Worm (Caenorhabditis elegans) whole organism, mixed stage, embryonic: ENCODE data around the gene clec-32.

Source experiments
- M03D4.4 ChIP-seq: sonication (generic microtip); optimal IDR thresholded peaks from 2 replicates; lab custom pipeline; 2017; ENCODE audit warnings: mild to moderate bottlenecking, missing genetic modification characterization, missing compliant biosample characterization
- bed-3 ChIP-seq: fragments of 200-800 bp; sonication (Bioruptor generic); optimal IDR thresholded peaks from 3 replicates; lab custom pipeline; 2018; ENCODE audit warnings: mild to moderate bottlenecking, missing genetic modification characterization, moderate library complexity, missing compliant biosample characterization
- blmp-1 ChIP-seq: fragments of 150-350 bp; optimal IDR thresholded peaks from 2 replicates; lab custom pipeline; 2014; ENCODE audit warnings: missing biosample characterization, missing genetic modification characterization
- ceh-39 ChIP-seq: fragments of 150-350 bp; optimal IDR thresholded peaks from 2 replicates; lab custom pipeline; 2014; ENCODE audit warnings: missing biosample characterization, missing genetic modification characterization
- ceh-43 ChIP-seq: fragments of 200-800 bp; sonication (Bioruptor generic); optimal IDR thresholded peaks from 2 replicates; lab custom pipeline; 2018; ENCODE audit warnings: mild to moderate bottlenecking, missing genetic modification characterization, moderate library complexity, missing compliant biosample characterization
- ceh-83 ChIP-seq: fragments of 200-800 bp; sonication (Bioruptor generic); optimal IDR thresholded peaks from 2 replicates; lab custom pipeline; 2018; ENCODE audit warnings: mild to moderate bottlenecking, missing genetic modification characterization, missing compliant biosample characterization
- ces-1 ChIP-seq: fragments of 150-350 bp; optimal IDR thresholded peaks from 2 replicates; lab custom pipeline; 2014; ENCODE audit warnings: missing biosample characterization, missing genetic modification reagents, missing genetic modification characterization
- cnd-1 ChIP-seq: fragments of 200-800 bp; sonication (Bioruptor generic); optimal IDR thresholded peaks from 2 replicates; lab custom pipeline; 2018; ENCODE audit warnings: mild to moderate bottlenecking, missing genetic modification characterization, missing compliant biosample characterization
- drap-1 ChIP-seq: fragments of 200-800 bp; sonication (Bioruptor generic); optimal IDR thresholded peaks from 3 replicates; lab custom pipeline; 2018; ENCODE audit warnings: mild to moderate bottlenecking, missing genetic modification characterization, missing compliant biosample characterization
- elt-1 ChIP-seq: sonication (generic microtip); optimal IDR thresholded peaks from 2 replicates; lab custom pipeline; 2017; ENCODE audit warnings: missing genetic modification characterization, mild to moderate bottlenecking, missing compliant biosample characterization, antibody characterized with exemption, moderate library complexity, borderline replicate concordance; ENCODE audit not compliant: insufficient read depth
- flh-1 ChIP-seq: fragments of 200-800 bp; sonication (Bioruptor generic); optimal IDR thresholded peaks from 2 replicates; lab custom pipeline; 2018; ENCODE audit warnings: mild to moderate bottlenecking, missing genetic modification characterization, moderate library complexity, missing compliant biosample characterization
- ham-2 ChIP-seq: fragments of 200-800 bp; sonication (Bioruptor generic); optimal IDR thresholded peaks from 2 replicates; lab custom pipeline; 2018; ENCODE audit warnings: mild to moderate bottlenecking, missing genetic modification characterization, missing compliant biosample characterization
- hlh-1 ChIP-seq: fragments of 150-350 bp; optimal IDR thresholded peaks from 2 replicates; lab custom pipeline; 2014; ENCODE audit warnings: missing biosample characterization, missing genetic modification reagents, missing genetic modification characterization
- lin-13 ChIP-seq: fragments of 150-350 bp; optimal IDR thresholded peaks from 2 replicates; lab custom pipeline; 2014; ENCODE audit warnings: missing biosample characterization, missing genetic modification characterization
- lin-32 ChIP-seq: fragments of 200-800 bp; sonication (Bioruptor generic); optimal IDR thresholded peaks from 2 replicates; lab custom pipeline; 2018; ENCODE audit warnings: mild to moderate bottlenecking, missing genetic modification characterization, missing compliant biosample characterization
- lsy-2 ChIP-seq: fragments of 150-350 bp; optimal IDR thresholded peaks from 2 replicates; lab custom pipeline; 2014; ENCODE audit warnings: missing biosample characterization, missing genetic modification characterization
- mab-5 ChIP-seq: fragments of 150-350 bp; optimal IDR thresholded peaks from 2 replicates; lab custom pipeline; 2014; ENCODE audit warnings: missing biosample characterization, missing genetic modification characterization
- mep-1 ChIP-seq: fragments of 150-350 bp; optimal IDR thresholded peaks from 2 replicates; lab custom pipeline; 2017; ENCODE audit warnings: missing biosample characterization, missing genetic modification reagents, missing genetic modification characterization, inconsistent platforms
- mls-2 ChIP-seq: sonication (generic microtip); optimal IDR thresholded peaks from 2 replicates; lab custom pipeline; 2016; ENCODE audit warnings: mild to moderate bottlenecking, missing genetic modification characterization, moderate library complexity, missing compliant biosample characterization
- nhr-12 ChIP-seq: fragments of 150-350 bp; optimal IDR thresholded peaks from 2 replicates; lab custom pipeline; 2014; ENCODE audit warnings: missing biosample characterization, missing genetic modification characterization
- nhr-2 ChIP-seq: fragments of 150-350 bp; optimal IDR thresholded peaks from 2 replicates; lab custom pipeline; 2014; ENCODE audit warnings: missing biosample characterization, missing genetic modification characterization
- nhr-237 ChIP-seq: fragments of 150-350 bp; optimal IDR thresholded peaks from 2 replicates; lab custom pipeline; 2014; ENCODE audit warnings: missing biosample characterization, missing genetic modification characterization
- nhr-28 ChIP-seq: fragments of 150-350 bp; optimal IDR thresholded peaks from 2 replicates; lab custom pipeline; 2014; ENCODE audit warnings: missing biosample characterization, missing genetic modification characterization
- pha-4 ChIP-seq: fragments of 150-350 bp; optimal IDR thresholded peaks from 2 replicates; lab custom pipeline; 2018; ENCODE audit warnings: missing biosample characterization, missing genetic modification reagents, missing genetic modification characterization
- sem-2 ChIP-seq: fragments of 200-800 bp; sonication (Bioruptor generic); optimal IDR thresholded peaks from 2 replicates; lab custom pipeline; 2018; ENCODE audit warnings: mild to moderate bottlenecking, missing genetic modification characterization, missing compliant biosample characterization
- snpc-4 ChIP-seq: fragments of 150-350 bp; optimal IDR thresholded peaks from 2 replicates; lab custom pipeline; 2014; ENCODE audit warnings: missing biosample characterization, missing genetic modification characterization
- sptf-1 ChIP-seq: sonication (generic microtip); optimal IDR thresholded peaks from 2 replicates; lab custom pipeline; 2017; ENCODE audit warnings: mild to moderate bottlenecking, missing genetic modification characterization, moderate library complexity, missing compliant biosample characterization
- unc-120 ChIP-seq: sonication (generic microtip); optimal IDR thresholded peaks from 2 replicates; lab custom pipeline; 2017; ENCODE audit warnings: missing genetic modification characterization, missing compliant biosample characterization; ENCODE audit not compliant: poor library complexity, severe bottlenecking
- unc-39 ChIP-seq: fragments of 150-350 bp; optimal IDR thresholded peaks from 2 replicates; lab custom pipeline; 2014; ENCODE audit warnings: missing biosample characterization, missing genetic modification characterization
- unc-62 ChIP-seq: fragments of 150-350 bp; optimal IDR thresholded peaks from 2 replicates; lab custom pipeline; 2014; ENCODE audit warnings: missing biosample characterization, missing genetic modification reagents, missing genetic modification characterization

clec-32 gene

ce11 chrV:16861719-16862118 lies at the start of gene clec-32, which contains the start of gene clec-24:
Gene clec-32, minus strand, starts transcription at chrV:16861819.
Gene clec-24, plus strand, starts transcription at chrV:16862012.
- TF ChIP-seq unc-120 (no peak), ceh-83 (GFP tag; lab: Kevin White, UChicago) (no peak), cnd-1 (no peak), ham-2 (GFP tag; lab: Kevin White, UChicago) (no peak), mab-5 (no peak), lsy-2 (tag; lab: Kevin White, UChicago) (no peak), blmp-1 (tag; lab: Kevin White, UChicago) (no peak)

DNA sequence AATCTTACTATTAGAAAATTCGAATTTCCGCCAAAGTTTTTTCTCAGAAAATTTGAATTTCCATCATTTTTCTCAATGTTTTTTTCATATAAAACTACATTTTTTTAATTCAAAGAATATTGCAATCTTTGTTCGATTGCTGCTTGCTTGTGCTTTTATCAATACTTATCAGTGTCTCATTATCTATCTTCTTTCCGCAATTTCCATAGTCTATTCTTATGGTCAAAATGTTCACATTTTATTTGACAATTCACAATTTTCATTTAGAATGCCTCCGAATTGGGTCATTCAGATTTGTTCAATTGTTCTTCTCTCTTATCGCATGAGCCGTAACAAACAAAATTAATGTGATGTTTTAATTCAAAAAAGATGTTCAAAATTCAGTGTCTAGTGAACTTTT lies 49.7 kb upstream of the clec-32 start:
- no peak for TF ChIP-seq bed-3 (GFP tag; lab: Kevin White, UChicago)
- no peak for TF ChIP-seq mep-1 (tag; lab: Kevin White, UChicago)
- no peak for TF ChIP-seq sem-2
- no peak for TF ChIP-seq cnd-1
- TF ChIP-seq ceh-39 (tag; lab: Kevin White, UChicago) = no peak
- TF ChIP-seq sptf-1 (tag; lab: Kevin White, UChicago) = no peak
- TF ChIP-seq mls-2 (tag; lab: Kevin White, UChicago) = no peak
- TF ChIP-seq ceh-43 (GFP tag; lab: Kevin White, UChicago) = no peak
- no peak for TF ChIP-seq nhr-12 (tag; lab: Kevin White, UChicago)
- no peak for TF ChIP-seq ces-1 (GFP tag; lab: Kevin White, UChicago)
- no peak for TF ChIP-seq mab-5
- no peak for TF ChIP-seq nhr-28 (tag; lab: Kevin White, UChicago)
- no peak for TF ChIP-seq pha-4 (tag; lab: Kevin White, UChicago)
- no peak for TF ChIP-seq nhr-237 (tag; lab: Kevin White, UChicago)

ce11 chrV:16910864-16911263 lies 49.2 kb upstream of the clec-32 start:
- no peak for TF ChIP-seq ces-1 (GFP tag; lab: Kevin White, UChicago)
- TF ChIP-seq mep-1 (tag; lab: Kevin White, UChicago) = no peak
- TF ChIP-seq nhr-2 (tag; lab: Kevin White, UChicago) = no peak
- no peak for TF ChIP-seq blmp-1 (tag; lab: Kevin White, UChicago)
- TF ChIP-seq lin-13 (tag; lab: Kevin White, UChicago) = no peak
- TF ChIP-seq hlh-1 (tag; lab: Kevin White, UChicago) = no peak
- TF ChIP-seq flh-1 (GFP tag; lab: Kevin White, UChicago) = no peak
- TF ChIP-seq sptf-1 (tag; lab: Kevin White, UChicago) = no peak
- no peak for TF ChIP-seq elt-1
- TF ChIP-seq snpc-4 (tag; lab: Kevin White, UChicago) = no peak
- TF ChIP-seq sem-2 = no peak
- no peak for TF ChIP-seq lin-32 (GFP tag; lab: Kevin White, UChicago)
- no peak for TF ChIP-seq M03D4.4

DNA sequence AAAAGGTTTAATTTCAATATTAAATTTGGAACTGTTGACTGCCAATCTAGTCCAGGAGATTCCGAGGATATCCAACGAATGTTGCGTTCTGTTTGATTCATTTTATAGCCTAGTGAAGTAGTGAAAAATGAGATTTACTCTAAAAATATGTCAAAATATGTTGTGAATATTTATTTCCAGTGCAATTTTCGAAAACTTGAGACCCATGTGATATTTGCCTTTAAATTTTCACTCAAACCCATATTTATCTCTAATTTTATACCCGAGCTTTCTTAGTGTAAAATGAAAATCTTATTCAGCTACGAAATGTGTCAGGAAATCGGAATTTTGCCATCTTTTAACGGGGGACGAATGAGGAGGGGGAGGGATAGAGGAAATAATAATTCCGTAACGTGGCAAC lies 48.3 kb upstream of the clec-32 start, which contains the start of gene F09C6.16:
Gene F09C6.16 (minus strand): TSS at position 101 of the 400 bp plus-strand sequence.
- TF ChIP-seq nhr-12 (tag; lab: Kevin White, UChicago) = no peak
- no peak for TF ChIP-seq snpc-4 (tag; lab: Kevin White, UChicago)
- no peak for TF ChIP-seq ham-2 (GFP tag; lab: Kevin White, UChicago)
- no peak for TF ChIP-seq flh-1 (GFP tag; lab: Kevin White, UChicago)
- no peak for TF ChIP-seq nhr-2 (tag; lab: Kevin White, UChicago)
- no peak for TF ChIP-seq drap-1 (GFP tag; lab: Kevin White, UChicago)
- TF ChIP-seq unc-39 (tag; lab: Kevin White, UChicago) = no peak
- TF ChIP-seq lsy-2 (tag; lab: Kevin White, UChicago) = no peak
- no peak for TF ChIP-seq elt-1
- no peak for TF ChIP-seq nhr-237 (tag; lab: Kevin White, UChicago)
- no peak for TF ChIP-seq hlh-1 (tag; lab: Kevin White, UChicago)
- TF ChIP-seq ceh-43 (GFP tag; lab: Kevin White, UChicago) = no peak
- TF ChIP-seq sptf-1 (tag; lab: Kevin White, UChicago) = no peak
- no peak for TF ChIP-seq sem-2
- no peak for TF ChIP-seq unc-62 (GFP tag; lab: Kevin White, UChicago)
- TF ChIP-seq mep-1 (tag; lab: Kevin White, UChicago) = no peak
- no peak for TF ChIP-seq cnd-1
- no peak for TF ChIP-seq lin-32 (GFP tag; lab: Kevin White, UChicago)
- TF ChIP-seq, all 35 proteins: peak for 0

DNA sequence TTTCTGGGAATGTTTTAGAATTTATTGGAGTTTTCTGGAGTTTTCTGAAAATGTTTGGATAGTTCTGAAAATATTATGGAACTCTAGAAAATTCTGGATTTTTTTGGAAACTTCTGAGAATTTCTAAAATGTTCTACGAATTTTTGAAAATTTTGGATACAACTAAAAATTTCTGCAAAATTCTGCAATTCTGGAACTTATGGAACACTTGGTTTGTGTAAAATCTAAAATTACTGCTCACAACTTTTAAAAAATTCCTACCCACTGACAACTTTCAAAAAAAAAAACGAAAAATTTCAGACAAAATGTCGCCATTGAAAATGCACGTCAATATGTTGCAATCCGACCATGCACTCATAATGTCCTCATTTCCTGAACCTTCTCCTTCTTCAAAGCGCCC lies 43.0 kb upstream of the clec-32 start, which contains the start of gene nhr-262:
Gene nhr-262 (plus strand): TSS at position 301 of the 400 bp plus-strand sequence.
- TF ChIP-seq lin-13 (tag; lab: Kevin White, UChicago) = no peak
- no peak for TF ChIP-seq lin-32 (GFP tag; lab: Kevin White, UChicago)
- TF ChIP-seq mab-5 = no peak
- TF ChIP-seq nhr-12 (tag; lab: Kevin White, UChicago) = no peak
- no peak for TF ChIP-seq snpc-4 (tag; lab: Kevin White, UChicago)
- no peak for TF ChIP-seq ceh-43 (GFP tag; lab: Kevin White, UChicago)
- TF ChIP-seq nhr-237 (tag; lab: Kevin White, UChicago) = no peak
- TF ChIP-seq pha-4 (tag; lab: Kevin White, UChicago) = no peak
- TF ChIP-seq ceh-83 (GFP tag; lab: Kevin White, UChicago) = no peak
- TF ChIP-seq nhr-2 (tag; lab: Kevin White, UChicago) = no peak
- TF ChIP-seq, all 35 proteins: peak for 0
